Fruit fly (Drosophila melanogaster): Measurements from ENCODE around the gene CG15412.

DNA sequence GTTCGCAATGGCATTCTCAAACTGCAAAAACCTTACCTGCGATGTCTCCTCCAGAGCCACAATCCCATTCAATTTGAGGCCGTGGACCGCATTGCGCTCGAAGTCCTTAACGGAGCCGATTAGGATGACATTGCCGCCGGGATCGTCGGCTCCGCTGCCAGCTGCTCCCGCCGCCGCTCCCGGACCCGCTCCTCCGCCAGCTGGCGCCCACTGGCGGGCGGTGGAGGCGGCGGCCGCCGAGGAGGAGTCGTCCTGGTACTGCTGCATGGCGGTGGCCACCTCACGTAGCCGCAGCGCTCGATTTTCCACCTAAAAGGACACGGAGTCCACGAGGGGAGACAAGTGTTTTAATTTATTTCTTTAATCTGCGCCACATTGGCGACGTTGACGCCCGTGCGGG lies 32.2 kb upstream of the CG15412 start:
- no peak for TF ChIP-seq fd85E (GFP tag; optimal IDR thresholded peaks at IDR 0.05)
- TF ChIP-seq Met (GFP tag; optimal IDR thresholded peaks at IDR 0.05) = no peak
- TF ChIP-seq Ets96B (tag; optimal IDR thresholded peaks at IDR 0.05) = no peak
- no peak for TF ChIP-seq salr (GFP tag; optimal IDR thresholded peaks at IDR 0.05)
- TF ChIP-seq achi (GFP tag; optimal IDR thresholded peaks at IDR 0.05) = no peak
- no peak for TF ChIP-seq Ets21C (GFP tag; optimal IDR thresholded peaks at IDR 0.05)
- no peak for TF ChIP-seq CG1621 (tag; optimal IDR thresholded peaks at IDR 0.05)
- no peak for TF ChIP-seq CG16779 (tag; optimal IDR thresholded peaks at IDR 0.05)
- TF ChIP-seq CG6163 (GFP tag; IDR thresholded peaks at IDR 0.05) = no peak
- TF ChIP-seq dsx (GFP tag; optimal IDR thresholded peaks at IDR 0.05; ENCODE audit: poor library complexity, severe bottlenecking) = no peak
- TF ChIP-seq Gug (GFP tag; IDR thresholded peaks at IDR 0.05) = no peak
- no peak for TF ChIP-seq ss (GFP tag; optimal IDR thresholded peaks at IDR 0.05)
- TF ChIP-seq CG8119 (GFP tag; IDR thresholded peaks at IDR 0.05) = no peak
